Worm (Caenorhabditis elegans) whole organism, L4 larva: ENCODE data around the gene hsp-6.

Experiments
- F37D6.2 ChIP-seq: sonication (generic microtip); optimal IDR thresholded peaks from 2 replicates; lab custom pipeline; 2016; ENCODE audit warnings: mild to moderate bottlenecking, missing genetic modification characterization, missing compliant biosample characterization
- T20F7.1 ChIP-seq: fragments of 200-800 bp; sonication (Bioruptor generic); optimal IDR thresholded peaks from 2 replicates; lab custom pipeline; 2018; ENCODE audit warnings: mild to moderate bottlenecking, missing genetic modification characterization, missing compliant biosample characterization
- aha-1 ChIP-seq: fragments of 150-350 bp; peaks from one replicate; lab custom pipeline; 2014; ENCODE audit warnings: missing biosample characterization, missing genetic modification characterization
- ceh-20 ChIP-seq: fragments of 200-800 bp; sonication (Bioruptor generic); IDR thresholded peaks from 2 replicates; pipeline ENCODE4 v1.3.6; 2022; ENCODE audit warnings: missing genetic modification reagents, missing genetic modification characterization, missing compliant biosample characterization
- ceh-28 ChIP-seq: fragments of 150-350 bp; optimal IDR thresholded peaks from 2 replicates; lab custom pipeline; 2014; ENCODE audit warnings: missing biosample characterization, missing genetic modification reagents, missing genetic modification characterization
- ceh-82 ChIP-seq: sonication (generic microtip); optimal IDR thresholded peaks from 2 replicates; lab custom pipeline; 2017; ENCODE audit warnings: missing biosample characterization, missing genetic modification characterization
- ces-1 ChIP-seq: fragments of 150-350 bp; sonication (generic microtip); optimal IDR thresholded peaks from 4 replicates; lab custom pipeline; 2014; ENCODE audit warnings: missing biosample characterization, missing genetic modification reagents, missing genetic modification characterization
- daf-12 ChIP-seq: fragments of 150-350 bp; optimal IDR thresholded peaks from 2 replicates; lab custom pipeline; 2014; ENCODE audit warnings: missing biosample characterization, missing genetic modification reagents, missing genetic modification characterization
- daf-8 ChIP-seq: fragments of 200-800 bp; sonication (Bioruptor generic); IDR thresholded peaks from 2 replicates; pipeline ENCODE4 v1.3.6; 2022; ENCODE audit warnings: missing genetic modification characterization, missing compliant biosample characterization
- dmd-9 ChIP-seq: fragments of 200-800 bp; sonication (Bioruptor generic); IDR thresholded peaks from 2 replicates; pipeline ENCODE4 v1.3.6; 2022; ENCODE audit warnings: missing genetic modification reagents, missing genetic modification characterization, missing compliant biosample characterization
- dve-1 ChIP-seq: sonication (generic microtip); optimal IDR thresholded peaks from 2 replicates; lab custom pipeline; 2017; ENCODE audit warnings: antibody characterized with exemption, mild to moderate bottlenecking, missing genetic modification characterization, missing compliant biosample characterization; ENCODE audit not compliant: insufficient read depth
- egl-43 ChIP-seq: fragments of 200-800 bp; sonication (Bioruptor generic); IDR thresholded peaks from 2 replicates; pipeline ENCODE4 v1.3.6; 2022; ENCODE audit warnings: missing genetic modification reagents, missing genetic modification characterization, missing compliant biosample characterization
- fkh-10 ChIP-seq: fragments of 150-350 bp; optimal IDR thresholded peaks from 2 replicates; lab custom pipeline; 2014; ENCODE audit warnings: missing biosample characterization, missing genetic modification reagents, missing genetic modification characterization
- fos-1 ChIP-seq: fragments of 150-350 bp; optimal IDR thresholded peaks from 2 replicates; lab custom pipeline; 2014; ENCODE audit warnings: missing biosample characterization, missing genetic modification characterization
- hif-1 ChIP-seq, 2 experiments: sonication (generic microtip); optimal IDR thresholded peaks; 2 replicates each; lab custom pipeline; 2016 to 2017; ENCODE audit warnings: missing compliant biosample characterization in 2 of 2, missing genetic modification characterization in 2 of 2, missing genetic modification reagents in 2 of 2, missing genotype in 2 of 2, mild to moderate bottlenecking in 1 of 2
- jun-1 ChIP-seq: fragments of 150-350 bp; optimal IDR thresholded peaks from 2 replicates; lab custom pipeline; 2014; ENCODE audit warnings: missing biosample characterization, missing genetic modification reagents, missing genetic modification characterization
- lim-7 ChIP-seq: fragments of 200-800 bp; sonication (Bioruptor generic); IDR thresholded peaks from 2 replicates; pipeline ENCODE4 v1.3.6; 2022; ENCODE audit warnings: missing genetic modification characterization, missing compliant biosample characterization
- lin-13 ChIP-seq: fragments of 150-350 bp; optimal IDR thresholded peaks from 2 replicates; lab custom pipeline; 2014; ENCODE audit warnings: missing biosample characterization, missing genetic modification reagents, missing genetic modification characterization
- lsy-2 ChIP-seq, 2 experiments: fragments of 150-350 bp in 1 of 2; sonication (generic microtip) in 1 of 2; optimal IDR thresholded peaks; 2 replicates each; lab custom pipeline; 2014 to 2017; ENCODE audit warnings: missing biosample characterization in 2 of 2, missing genetic modification characterization in 2 of 2
- mxl-3 ChIP-seq: fragments of 200-800 bp; sonication (Bioruptor generic); optimal IDR thresholded peaks from 2 replicates; lab custom pipeline; 2018; ENCODE audit warnings: mild to moderate bottlenecking, missing genetic modification characterization, missing compliant biosample characterization
- nhr-102 ChIP-seq: sonication (generic microtip); optimal IDR thresholded peaks from 2 replicates; lab custom pipeline; 2016; ENCODE audit warnings: mild to moderate bottlenecking, missing genetic modification characterization, moderate library complexity, missing compliant biosample characterization
- nhr-237 ChIP-seq: sonication (generic microtip); optimal IDR thresholded peaks from 2 replicates; lab custom pipeline; 2017; ENCODE audit warnings: missing biosample characterization, missing genetic modification characterization
- nhr-25 ChIP-seq: sonication (generic microtip); optimal IDR thresholded peaks from 2 replicates; lab custom pipeline; 2017; ENCODE audit warnings: missing genetic modification characterization, mild to moderate bottlenecking, missing compliant biosample characterization, antibody characterized with exemption, moderate library complexity, borderline replicate concordance; ENCODE audit not compliant: insufficient read depth
- nhr-28 ChIP-seq: fragments of 150-350 bp; optimal IDR thresholded peaks from 2 replicates; lab custom pipeline; 2014; ENCODE audit warnings: missing biosample characterization, missing genetic modification characterization
- nhr-41 ChIP-seq: fragments of 200-800 bp; sonication (Bioruptor generic); IDR thresholded peaks from 2 replicates; pipeline ENCODE4 v1.3.6; 2022; ENCODE audit warnings: missing genetic modification reagents, missing genetic modification characterization, missing compliant biosample characterization
- nhr-77 ChIP-seq: fragments of 150-350 bp; optimal IDR thresholded peaks from 2 replicates; lab custom pipeline; 2014; ENCODE audit warnings: missing biosample characterization, missing genetic modification characterization
- php-3 ChIP-seq: fragments of 200-800 bp; sonication (Bioruptor generic); IDR thresholded peaks from 2 replicates; pipeline ENCODE4 v1.3.6; 2022; ENCODE audit warnings: missing genetic modification reagents, missing genetic modification characterization, missing compliant biosample characterization
- rbr-2 ChIP-seq: sonication (generic microtip); optimal IDR thresholded peaks from 2 replicates; lab custom pipeline; 2016; ENCODE audit warnings: missing genotype, missing genetic modification characterization, missing compliant biosample characterization
- saeg-2 ChIP-seq: fragments of 200-800 bp; sonication (Bioruptor generic); IDR thresholded peaks from 2 replicates; pipeline ENCODE4 v1.3.6; 2022; ENCODE audit warnings: missing genetic modification reagents, missing genetic modification characterization, missing compliant biosample characterization
- set-16 ChIP-seq: fragments of 200-800 bp; sonication (Bioruptor generic); IDR thresholded peaks from 2 replicates; pipeline ENCODE4 v1.3.6; 2022; ENCODE audit warnings: missing genetic modification reagents, missing genetic modification characterization, missing compliant biosample characterization
- snpc-1.2 ChIP-seq: fragments of 200-800 bp; sonication (Bioruptor generic); IDR thresholded peaks from 2 replicates; pipeline ENCODE4 v1.3.6; 2022; ENCODE audit warnings: missing genetic modification reagents, missing genetic modification characterization, missing compliant biosample characterization
- spr-1 ChIP-seq: sonication (generic microtip); optimal IDR thresholded peaks from 2 replicates; lab custom pipeline; 2016; ENCODE audit warnings: mild to moderate bottlenecking, missing genetic modification characterization, missing compliant biosample characterization
- tag-97 ChIP-seq: fragments of 200-800 bp; sonication (Bioruptor generic); IDR thresholded peaks from 2 replicates; pipeline ENCODE4 v1.3.6; 2022; ENCODE audit warnings: missing genetic modification characterization, missing compliant biosample characterization
- unc-39 ChIP-seq: sonication (generic microtip); optimal IDR thresholded peaks from 2 replicates; lab custom pipeline; 2017; ENCODE audit warnings: missing biosample characterization, missing genetic modification characterization
- zag-1 ChIP-seq: fragments of 150-350 bp; optimal IDR thresholded peaks from 2 replicates; lab custom pipeline; 2014; ENCODE audit warnings: missing biosample characterization, missing genetic modification characterization
- ztf-7 ChIP-seq: fragments of 150-350 bp; optimal IDR thresholded peaks from 2 replicates; lab custom pipeline; 2014; ENCODE audit warnings: missing biosample characterization, missing genetic modification characterization

The hsp-6 gene

ce11 chrV:4860525-4860924, 34.0 kb upstream of the hsp-6 start:
- TF ChIP-seq nhr-28 (no peak), aha-1 (tag; lab: Kevin White, UChicago) (peak; percentile 27), rbr-2 (tag; lab: Kevin White, UChicago) (peak; percentile 48), lsy-2 (tag; optimal IDR thresholded peaks at IDR 0.05; lab: Kevin White, UChicago) (peak in 1 of 2 experiments; percentile 5)

- TF ChIP-seq F37D6.2 (tag; lab: Kevin White, UChicago): no peak
- TF ChIP-seq aha-1 (tag; lab: Kevin White, UChicago): peak; percentile 91
Observed at ce11 chrV:4857561-4857960, 31.0 kb upstream of the hsp-6 start.

ce11 chrV:4851969-4852368, 25.4 kb upstream of the hsp-6 start:
- TF ChIP-seq lim-7 (no peak), fos-1 (tag; lab: Kevin White, UChicago) (no peak), nhr-28 (no peak)

ce11 chrV:4851138-4851537, 24.6 kb upstream of the hsp-6 start, which contains the start of gene nex-4:
Gene nex-4 (plus strand): TSS chrV:4851438.
- no peak for TF ChIP-seq lsy-2 (tag; optimal IDR thresholded peaks at IDR 0.05; lab: Kevin White, UChicago)
- no peak for TF ChIP-seq php-3 (GFP tag; lab: Robert Waterston, UW)
- no peak for TF ChIP-seq ces-1 (GFP tag; lab: Kevin White, UChicago)
- no peak for TF ChIP-seq nhr-237
- TF ChIP-seq tag-97 (GFP tag; lab: Robert Waterston, UW): no peak
- no peak for TF ChIP-seq nhr-25 (tag; lab: Kevin White, UChicago)
- no peak for TF ChIP-seq ztf-7 (tag; lab: Kevin White, UChicago)
- no peak for TF ChIP-seq saeg-2 (GFP tag; lab: Robert Waterston, UW)
- TF ChIP-seq mxl-3 (GFP tag; lab: Kevin White, UChicago): no peak
- TF ChIP-seq jun-1 (tag; lab: Kevin White, UChicago): no peak
- TF ChIP-seq nhr-102 (tag; lab: Kevin White, UChicago): no peak
- TF ChIP-seq T20F7.1 (GFP tag; lab: Kevin White, UChicago): no peak
- no peak for TF ChIP-seq spr-1 (tag; lab: Kevin White, UChicago)
- no peak for TF ChIP-seq nhr-41 (GFP tag; lab: Robert Waterston, UW)
- TF ChIP-seq zag-1 (tag; lab: Kevin White, UChicago): no peak
- TF ChIP-seq daf-8 (GFP tag; lab: Robert Waterston, UW): no peak
- TF ChIP-seq daf-12 (tag; lab: Kevin White, UChicago): no peak

- TF ChIP-seq nhr-77 (tag; lab: Kevin White, UChicago) (no peak), ceh-20 (no peak), set-16 (GFP tag; lab: Robert Waterston, UW) (no peak), ceh-82 (tag; lab: Kevin White, UChicago) (no peak), egl-43 (no peak), dve-1 (tag; lab: Kevin White, UChicago) (no peak), fkh-10 (no peak), unc-39 (tag; lab: Kevin White, UChicago) (no peak), lin-13 (GFP tag; lab: Kevin White, UChicago) (no peak), hif-1 (tag; optimal IDR thresholded peaks at IDR 0.05; lab: Kevin White, UChicago) (no peak), ceh-28 (no peak), snpc-1.2 (no peak), lim-7 (no peak), dmd-9 (GFP tag; lab: Robert Waterston, UW) (no peak)
Observed at ce11 chrV:4850446-4850845, 23.9 kb upstream of the hsp-6 start.
